Worm (Caenorhabditis elegans) whole organism, L2 larva: Measurements from ENCODE around the gene sma-6.

Source experiments
- C34F6.9 ChIP-seq: fragments of 150-350 bp; optimal IDR thresholded peaks from 2 replicates; lab custom pipeline; 2014; ENCODE audit warnings: missing biosample characterization, missing genetic modification characterization
- F13H6.1 ChIP-seq: sonication (generic microtip); optimal IDR thresholded peaks from 2 replicates; lab custom pipeline; 2016; ENCODE audit warnings: missing genetic modification characterization, missing compliant biosample characterization
- R02D3.7 ChIP-seq: fragments of 150-350 bp; optimal IDR thresholded peaks from 2 replicates; lab custom pipeline; 2014; ENCODE audit warnings: missing biosample characterization, missing genetic modification characterization
- Y55F3AM.14 ChIP-seq: fragments of 200-800 bp; sonication (Bioruptor generic); optimal IDR thresholded peaks from 2 replicates; lab custom pipeline; 2018; ENCODE audit warnings: mild to moderate bottlenecking, missing genetic modification characterization, missing compliant biosample characterization
- ZK546.5 ChIP-seq: sonication (generic microtip); optimal IDR thresholded peaks from 2 replicates; lab custom pipeline; 2017; ENCODE audit warnings: missing biosample characterization, missing genetic modification characterization
- alr-1 ChIP-seq: fragments of 150-350 bp; optimal IDR thresholded peaks from 2 replicates; lab custom pipeline; 2014; ENCODE audit warnings: missing biosample characterization, missing genetic modification characterization
- aly-2 ChIP-seq: fragments of 150-350 bp; optimal IDR thresholded peaks from 2 replicates; lab custom pipeline; 2014; ENCODE audit warnings: missing biosample characterization, missing genetic modification characterization
- ama-1 ChIP-seq: fragments of 150-350 bp; optimal IDR thresholded peaks from 2 replicates; lab custom pipeline; 2018; ENCODE audit warnings: inconsistent platforms
- ceh-16 ChIP-seq: fragments of 150-350 bp; optimal IDR thresholded peaks from 2 replicates; lab custom pipeline; 2014; ENCODE audit warnings: missing biosample characterization, missing genetic modification characterization
- ceh-82 ChIP-seq: fragments of 150-350 bp; optimal IDR thresholded peaks from 2 replicates; lab custom pipeline; 2014; ENCODE audit warnings: missing biosample characterization, missing genetic modification characterization
- crh-2 ChIP-seq: sonication (generic microtip); optimal IDR thresholded peaks from 2 replicates; lab custom pipeline; 2017; ENCODE audit warnings: missing biosample characterization, missing genetic modification characterization
- dmd-4 ChIP-seq: sonication (generic microtip); optimal IDR thresholded peaks from 2 replicates; lab custom pipeline; 2017; ENCODE audit warnings: missing biosample characterization, missing genetic modification characterization
- egl-27 ChIP-seq: sonication (generic microtip); optimal IDR thresholded peaks from 3 replicates; lab custom pipeline; 2017; ENCODE audit warnings: missing biosample characterization, missing genetic modification reagents, missing genetic modification characterization
- elt-1 ChIP-seq: fragments of 150-350 bp; optimal IDR thresholded peaks from 2 replicates; lab custom pipeline; 2014; ENCODE audit warnings: missing biosample characterization, missing genetic modification characterization
- elt-3 ChIP-seq: sonication (generic microtip); optimal IDR thresholded peaks from 2 replicates; lab custom pipeline; 2017; ENCODE audit warnings: missing biosample characterization, missing genetic modification characterization
- gmeb-1 ChIP-seq: fragments of 150-350 bp; optimal IDR thresholded peaks from 2 replicates; lab custom pipeline; 2014; ENCODE audit warnings: missing biosample characterization, missing genetic modification characterization
- lin-13 ChIP-seq: fragments of 150-350 bp; optimal IDR thresholded peaks from 2 replicates; lab custom pipeline; 2014; ENCODE audit warnings: missing biosample characterization, missing genetic modification reagents, missing genetic modification characterization
- lsy-2 ChIP-seq, 2 experiments: fragments of 150-350 bp in 1 of 2; sonication (generic microtip) in 1 of 2; optimal IDR thresholded peaks; 2 replicates each; lab custom pipeline; 2014 to 2017; ENCODE audit warnings: missing biosample characterization in 2 of 2, missing genetic modification characterization in 2 of 2
- mab-5 ChIP-seq: fragments of 150-350 bp; optimal IDR thresholded peaks from 2 replicates; lab custom pipeline; 2014; ENCODE audit warnings: missing biosample characterization, missing genetic modification characterization
- mbf-1 ChIP-seq: sonication (generic microtip); optimal IDR thresholded peaks from 2 replicates; lab custom pipeline; 2017; ENCODE audit warnings: missing biosample characterization, missing genetic modification characterization
- nhr-10 ChIP-seq: sonication (generic microtip); optimal IDR thresholded peaks from 2 replicates; lab custom pipeline; 2017; ENCODE audit warnings: missing biosample characterization, missing genetic modification characterization
- nhr-11 ChIP-seq: fragments of 150-350 bp; optimal IDR thresholded peaks from 2 replicates; lab custom pipeline; 2014; ENCODE audit warnings: missing biosample characterization, missing genetic modification characterization
- nhr-12 ChIP-seq: fragments of 150-350 bp; optimal IDR thresholded peaks from 2 replicates; lab custom pipeline; 2014; ENCODE audit warnings: missing biosample characterization, missing genetic modification characterization
- nhr-129 ChIP-seq: fragments of 150-350 bp; optimal IDR thresholded peaks from 2 replicates; lab custom pipeline; 2014; ENCODE audit warnings: missing biosample characterization, missing genetic modification characterization
- nhr-23 ChIP-seq: fragments of 150-350 bp; optimal IDR thresholded peaks from 2 replicates; lab custom pipeline; 2014; ENCODE audit warnings: missing biosample characterization, missing genetic modification reagents, missing genetic modification characterization
- nhr-237 ChIP-seq: fragments of 150-350 bp; optimal IDR thresholded peaks from 2 replicates; lab custom pipeline; 2014; ENCODE audit warnings: missing biosample characterization, missing genetic modification characterization
- nhr-25 ChIP-seq: fragments of 150-350 bp; sonication (generic microtip); optimal IDR thresholded peaks from 3 replicates; lab custom pipeline; 2014; ENCODE audit warnings: missing biosample characterization, missing genetic modification characterization
- nhr-6 ChIP-seq: fragments of 150-350 bp; optimal IDR thresholded peaks from 2 replicates; lab custom pipeline; 2014; ENCODE audit warnings: missing biosample characterization, missing genetic modification characterization
- nhr-77 ChIP-seq: fragments of 150-350 bp; optimal IDR thresholded peaks from 2 replicates; lab custom pipeline; 2014; ENCODE audit warnings: missing biosample characterization, missing genetic modification characterization
- sem-4 ChIP-seq: fragments of 150-350 bp; optimal IDR thresholded peaks from 2 replicates; lab custom pipeline; 2014; ENCODE audit warnings: missing biosample characterization, missing genetic modification reagents, missing genetic modification characterization
- skn-1 ChIP-seq: sonication (generic microtip); optimal IDR thresholded peaks from 2 replicates; lab custom pipeline; 2017; ENCODE audit warnings: missing biosample characterization, missing genetic modification characterization
- sma-9 ChIP-seq, 2 experiments: fragments of 150-350 bp in 1 of 2; sonication (generic microtip) in 1 of 2; optimal IDR thresholded peaks; 2 replicates each; lab custom pipeline; 2014 to 2016; ENCODE audit warnings: missing genetic modification characterization in 2 of 2, mild to moderate bottlenecking in 1 of 2, missing biosample characterization in 1 of 2, missing compliant biosample characterization in 1 of 2, missing genetic modification reagents in 1 of 2, moderate library complexity in 1 of 2
- unc-55 ChIP-seq: fragments of 150-350 bp; sonication (generic microtip); optimal IDR thresholded peaks from 3 replicates; lab custom pipeline; 2014; ENCODE audit warnings: missing biosample characterization, missing genetic modification reagents, missing genetic modification characterization
- unc-62 ChIP-seq: fragments of 150-350 bp; optimal IDR thresholded peaks from 2 replicates; lab custom pipeline; 2014; ENCODE audit warnings: missing biosample characterization, missing genetic modification reagents, missing genetic modification characterization
- zag-1 ChIP-seq: fragments of 150-350 bp; optimal IDR thresholded peaks from 2 replicates; lab custom pipeline; 2014; ENCODE audit warnings: missing biosample characterization, missing genetic modification characterization
- ztf-1 ChIP-seq: fragments of 200-800 bp; sonication (Bioruptor generic); conservative IDR thresholded peaks from 2 replicates; pipeline ENCODE4 v1.3.6; 2022; ENCODE audit warnings: missing genetic modification characterization, missing compliant biosample characterization
- ztf-4 ChIP-seq: fragments of 150-350 bp; optimal IDR thresholded peaks from 2 replicates; lab custom pipeline; 2014; ENCODE audit warnings: missing biosample characterization, missing genetic modification characterization

sma-6 gene

DNA sequence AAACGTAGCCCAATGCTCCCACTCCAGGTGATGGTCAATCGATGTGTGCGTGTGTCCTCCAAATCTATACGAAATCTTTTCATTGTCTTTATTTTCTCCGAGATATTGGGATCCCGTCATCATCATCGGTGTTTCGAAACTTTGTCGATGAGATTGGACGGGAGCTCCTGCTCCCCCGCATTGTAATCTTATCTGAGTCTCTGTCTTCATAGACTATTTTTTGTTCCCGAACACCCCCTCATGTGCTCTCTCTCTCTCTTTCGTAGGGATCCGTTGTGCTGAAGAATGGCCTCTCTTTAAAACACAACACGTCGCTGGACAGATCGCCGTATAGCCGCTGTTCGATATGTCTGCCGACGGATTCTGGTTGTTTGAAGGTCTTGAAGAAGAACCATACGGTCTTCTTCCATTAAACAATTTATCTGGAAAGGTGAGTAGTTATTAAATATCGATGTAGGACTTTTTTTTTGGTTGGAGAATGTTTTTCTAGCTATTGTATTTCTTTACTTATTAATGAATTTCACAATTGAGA, 21.0 kb upstream of the sma-6 start, which contains the start of gene C29F5.1:
Gene C29F5.1 (plus strand): TSS at position 317 of the 532 bp plus-strand sequence.
- TF ChIP-seq nhr-129 (tag; lab: Kevin White, UChicago) (peak; percentile 46), nhr-10 (tag; lab: Kevin White, UChicago) (no peak), sma-9 (GFP tag; optimal IDR thresholded peaks at IDR 0.05; lab: Kevin White, UChicago) (peak; percentile 6), sma-9 (tag; optimal IDR thresholded peaks at IDR 0.05; lab: Kevin White, UChicago) (no peak), F13H6.1 (peak; percentile 11), R02D3.7 (tag; lab: Kevin White, UChicago) (no peak), alr-1 (no peak), ZK546.5 (tag; lab: Kevin White, UChicago) (no peak), nhr-6 (tag; lab: Kevin White, UChicago) (no peak), egl-27 (tag; lab: Kevin White, UChicago) (no peak)

- no peak for TF ChIP-seq dmd-4 (tag; lab: Kevin White, UChicago)
- TF ChIP-seq Y55F3AM.14 (GFP tag; lab: Kevin White, UChicago), result no peak
- no peak for TF ChIP-seq nhr-11 (tag; lab: Kevin White, UChicago)
Measured at ce11 chrII:6306125-6306524, 18.2 kb upstream of the sma-6 start, which contains the start of gene C29F5.8. Gene C29F5.8, plus strand, starts transcription at chrII:6306425.

- no peak for TF ChIP-seq nhr-129 (tag; lab: Kevin White, UChicago)
- no peak for TF ChIP-seq sma-9 (GFP tag; optimal IDR thresholded peaks at IDR 0.05; lab: Kevin White, UChicago)
- TF ChIP-seq sma-9 (tag; optimal IDR thresholded peaks at IDR 0.05; lab: Kevin White, UChicago), result no peak
- no peak for TF ChIP-seq ZK546.5 (tag; lab: Kevin White, UChicago)
- TF ChIP-seq C34F6.9 (tag; lab: Kevin White, UChicago), result no peak
- TF ChIP-seq zag-1, result no peak
- no peak for TF ChIP-seq aly-2
- no peak for TF ChIP-seq lsy-2 (tag; optimal IDR thresholded peaks at IDR 0.05; lab: Kevin White, UChicago)
- no peak for TF ChIP-seq dmd-4 (tag; lab: Kevin White, UChicago)
- TF ChIP-seq nhr-10 (tag; lab: Kevin White, UChicago), result no peak
- no peak for TF ChIP-seq ztf-4
- TF ChIP-seq skn-1 (tag; lab: Kevin White, UChicago), result no peak
- no peak for TF ChIP-seq lin-13 (GFP tag; lab: Kevin White, UChicago)
- no peak for TF ChIP-seq ceh-16
- TF ChIP-seq unc-62 (GFP tag; lab: Kevin White, UChicago), result no peak
Measured at ce11 chrII:6309198-6309597, 15.1 kb upstream of the sma-6 start, which contains the start of gene glb-10. Gene glb-10, minus strand, starts transcription at chrII:6309298.

ce11 chrII:6311459-6311858, 12.8 kb upstream of the sma-6 start:
- TF ChIP-seq Y55F3AM.14 (GFP tag; lab: Kevin White, UChicago), result no peak
- no peak for TF ChIP-seq zag-1
- TF ChIP-seq nhr-129 (tag; lab: Kevin White, UChicago), result no peak
- no peak for TF ChIP-seq C34F6.9 (tag; lab: Kevin White, UChicago)
- no peak for TF ChIP-seq nhr-10 (tag; lab: Kevin White, UChicago)
- TF ChIP-seq mab-5 (tag; lab: Kevin White, UChicago), result no peak
- peak in 1 of 2 experiments; percentile 10 for TF ChIP-seq lsy-2 (tag; optimal IDR thresholded peaks at IDR 0.05; lab: Kevin White, UChicago)

- no peak for TF ChIP-seq elt-3 (tag; lab: Kevin White, UChicago)
- no peak for TF ChIP-seq skn-1 (tag; lab: Kevin White, UChicago)
- no peak for TF ChIP-seq nhr-77
- no peak for TF ChIP-seq ztf-4
- no peak for TF ChIP-seq gmeb-1 (tag; lab: Kevin White, UChicago)
- TF ChIP-seq nhr-237 (tag; lab: Kevin White, UChicago), result no peak
Measured at ce11 chrII:6311888-6312287, 12.4 kb upstream of the sma-6 start.

ce11 chrII:6320655-6321388, 3.5 kb upstream of the sma-6 start, which contains the start of gene efr-3:
Gene efr-3, minus strand, starts transcription at chrII:6321159.
- TF ChIP-seq lin-13 (GFP tag; lab: Kevin White, UChicago) (peak; percentile 46), sem-4 (no peak), ceh-82 (tag; lab: Kevin White, UChicago) (no peak), lsy-2 (tag; optimal IDR thresholded peaks at IDR 0.05; lab: Kevin White, UChicago) (peak; percentile 58 to 79), nhr-6 (tag; lab: Kevin White, UChicago) (no peak), unc-55 (GFP tag; lab: Kevin White, UChicago) (peak; percentile 86), mbf-1 (tag; lab: Kevin White, UChicago) (no peak), elt-1 (tag; lab: Kevin White, UChicago) (no peak), gmeb-1 (tag; lab: Kevin White, UChicago) (peak; percentile 92), C34F6.9 (tag; lab: Kevin White, UChicago) (peak; percentile 78), nhr-237 (tag; lab: Kevin White, UChicago) (no peak), egl-27 (tag; lab: Kevin White, UChicago) (no peak), alr-1 (no peak), nhr-25 (tag; lab: Kevin White, UChicago) (no peak), ama-1 (no peak), mab-5 (tag; lab: Kevin White, UChicago) (peak; percentile 41), nhr-12 (no peak), crh-2 (tag; lab: Kevin White, UChicago) (peak; percentile 56), ztf-1 (GFP tag; lab: Robert Waterston, UW) (no peak), ceh-16 (no peak), aly-2 (no peak), ZK546.5 (tag; lab: Kevin White, UChicago) (no peak), nhr-23 (tag; lab: Kevin White, UChicago) (no peak), sma-9 (GFP tag; optimal IDR thresholded peaks at IDR 0.05; lab: Kevin White, UChicago) (peak; percentile 16), sma-9 (tag; optimal IDR thresholded peaks at IDR 0.05; lab: Kevin White, UChicago) (no peak)
